Worm (Caenorhabditis elegans) whole organism, L3 larva: ENCODE measurements around the gene ZK829.1.

Experiments
- R02D3.7 ChIP-seq: fragments of 150-350 bp; optimal IDR thresholded peaks from 2 replicates; lab custom pipeline; 2014; ENCODE audit warnings: missing biosample characterization, missing genetic modification characterization
- aly-2 ChIP-seq: fragments of 150-350 bp; optimal IDR thresholded peaks from 2 replicates; lab custom pipeline; 2014; ENCODE audit warnings: missing biosample characterization, missing genetic modification characterization
- ama-1 ChIP-seq: fragments of 150-350 bp; optimal IDR thresholded peaks from 2 replicates; lab custom pipeline; 2018
- ceh-28 ChIP-seq: fragments of 150-350 bp; optimal IDR thresholded peaks from 2 replicates; lab custom pipeline; 2014; ENCODE audit warnings: missing biosample characterization, missing genetic modification reagents, missing genetic modification characterization
- ceh-82 ChIP-seq: fragments of 150-350 bp; optimal IDR thresholded peaks from 2 replicates; lab custom pipeline; 2014; ENCODE audit warnings: missing biosample characterization, missing genetic modification characterization
- ceh-9 ChIP-seq: sonication (generic microtip); optimal IDR thresholded peaks from 2 replicates; lab custom pipeline; 2018; ENCODE audit warnings: missing biosample characterization, missing genetic modification characterization
- daf-12 ChIP-seq: fragments of 150-350 bp; optimal IDR thresholded peaks from 2 replicates; lab custom pipeline; 2014; ENCODE audit warnings: missing biosample characterization, missing genetic modification reagents, missing genetic modification characterization
- egl-27 ChIP-seq: sonication (generic microtip); optimal IDR thresholded peaks from 4 replicates; lab custom pipeline; 2017; ENCODE audit warnings: missing biosample characterization, missing genetic modification reagents, missing genetic modification characterization
- egl-5 ChIP-seq: fragments of 150-350 bp; optimal IDR thresholded peaks from 2 replicates; lab custom pipeline; 2017; ENCODE audit warnings: missing biosample characterization, missing genetic modification reagents, missing genetic modification characterization, inconsistent platforms
- elt-2 ChIP-seq: sonication (generic microtip); optimal IDR thresholded peaks from 2 replicates; lab custom pipeline; 2016; ENCODE audit warnings: missing genetic modification reagents, mild to moderate bottlenecking, missing genetic modification characterization, missing compliant biosample characterization
- eor-1 ChIP-seq, 2 experiments: fragments of 150-350 bp; optimal IDR thresholded peaks; 2 replicates each; lab custom pipeline; 2014 to 2018; ENCODE audit warnings: missing biosample characterization in 2 of 2, missing genetic modification characterization in 2 of 2
- hmg-11 ChIP-seq: sonication (generic microtip); optimal IDR thresholded peaks from 2 replicates; lab custom pipeline; 2016; ENCODE audit warnings: missing genetic modification characterization, missing compliant biosample characterization
- jun-1 ChIP-seq: fragments of 150-350 bp; optimal IDR thresholded peaks from 2 replicates; lab custom pipeline; 2014; ENCODE audit warnings: missing biosample characterization, missing genetic modification reagents, missing genetic modification characterization
- lsy-12 ChIP-seq: sonication (generic microtip); optimal IDR thresholded peaks from 2 replicates; lab custom pipeline; 2016; ENCODE audit warnings: mild to moderate bottlenecking, missing genetic modification characterization, missing compliant biosample characterization
- mdl-1 ChIP-seq: fragments of 150-350 bp; optimal IDR thresholded peaks from 2 replicates; lab custom pipeline; 2014; ENCODE audit warnings: missing biosample characterization, missing genetic modification characterization
- nfya-1 ChIP-seq: sonication (generic microtip); optimal IDR thresholded peaks from 2 replicates; lab custom pipeline; 2017; ENCODE audit warnings: missing genetic modification characterization, mild to moderate bottlenecking, missing compliant biosample characterization, antibody characterized with exemption, moderate library complexity; ENCODE audit not compliant: insufficient read depth
- nhr-11 ChIP-seq: fragments of 150-350 bp; optimal IDR thresholded peaks from 2 replicates; lab custom pipeline; 2014; ENCODE audit warnings: missing biosample characterization, missing genetic modification characterization
- nhr-12 ChIP-seq: fragments of 150-350 bp; optimal IDR thresholded peaks from 2 replicates; lab custom pipeline; 2014; ENCODE audit warnings: missing biosample characterization, missing genetic modification characterization
- nhr-23 ChIP-seq: fragments of 150-350 bp; optimal IDR thresholded peaks from 2 replicates; lab custom pipeline; 2014; ENCODE audit warnings: missing biosample characterization, missing genetic modification reagents, missing genetic modification characterization
- nhr-237 ChIP-seq: fragments of 150-350 bp; optimal IDR thresholded peaks from 2 replicates; lab custom pipeline; 2014; ENCODE audit warnings: missing biosample characterization, missing genetic modification characterization
- nhr-28 ChIP-seq: fragments of 150-350 bp; optimal IDR thresholded peaks from 2 replicates; lab custom pipeline; 2014; ENCODE audit warnings: missing biosample characterization, missing genetic modification characterization
- nhr-43 ChIP-seq: sonication (generic microtip); optimal IDR thresholded peaks from 2 replicates; lab custom pipeline; 2016; ENCODE audit warnings: mild to moderate bottlenecking, missing genetic modification characterization, missing compliant biosample characterization; ENCODE audit not compliant: poor library complexity, severe bottlenecking
- nhr-67 ChIP-seq: fragments of 150-350 bp; optimal IDR thresholded peaks from 2 replicates; lab custom pipeline; 2014; ENCODE audit warnings: missing biosample characterization, missing genetic modification characterization
- nhr-76 ChIP-seq: fragments of 150-350 bp; sonication (generic microtip); optimal IDR thresholded peaks from 5 replicates; lab custom pipeline; 2014; ENCODE audit warnings: missing biosample characterization, missing genetic modification characterization
- pha-4 ChIP-seq: fragments of 150-350 bp; optimal IDR thresholded peaks from 2 replicates; lab custom pipeline; 2014; ENCODE audit warnings: missing biosample characterization, missing genetic modification reagents, missing genetic modification characterization
- pqm-1 ChIP-seq: fragments of 150-350 bp; optimal IDR thresholded peaks from 2 replicates; lab custom pipeline; 2017; ENCODE audit warnings: missing biosample characterization, missing genetic modification characterization, inconsistent platforms
- sea-2 ChIP-seq: fragments of 150-350 bp; sonication (generic microtip); optimal IDR thresholded peaks from 4 replicates; lab custom pipeline; 2014; ENCODE audit warnings: missing biosample characterization, missing genetic modification reagents, missing genetic modification characterization
- snpc-4 ChIP-seq: fragments of 150-350 bp; optimal IDR thresholded peaks from 2 replicates; lab custom pipeline; 2014; ENCODE audit warnings: missing biosample characterization, missing genetic modification characterization
- unc-39 ChIP-seq: sonication (generic microtip); optimal IDR thresholded peaks from 4 replicates; lab custom pipeline; 2017; ENCODE audit warnings: missing biosample characterization, missing genetic modification characterization
- unc-62 ChIP-seq: fragments of 150-350 bp; sonication (generic microtip); optimal IDR thresholded peaks from 4 replicates; lab custom pipeline; 2014; ENCODE audit warnings: missing biosample characterization, missing genetic modification reagents, missing genetic modification characterization
- ztf-11 ChIP-seq: fragments of 150-350 bp; optimal IDR thresholded peaks from 2 replicates; lab custom pipeline; 2014; ENCODE audit warnings: missing biosample characterization, missing genetic modification characterization
- ztf-4 ChIP-seq: fragments of 150-350 bp; optimal IDR thresholded peaks from 2 replicates; lab custom pipeline; 2014; ENCODE audit warnings: missing biosample characterization, missing genetic modification characterization

ZK829.1 gene

ce11 chrIV:11915768-11916453 lies 26.3 kb downstream of the ZK829.1 start, which contains the start of gene ZK822.9:
Gene ZK822.9 (plus strand): TSS chrIV:11915947.
- TF ChIP-seq elt-2 (peak; percentile 69), egl-27 (tag; lab: Kevin White, UChicago) (peak; percentile 12), snpc-4 (no peak), ama-1 (lab: Kevin White, UChicago) (peak; percentile 42), pqm-1 (tag; lab: Kevin White, UChicago) (peak; percentile 29), nhr-23 (tag; lab: Kevin White, UChicago) (peak; percentile 7), nfya-1 (tag; lab: Kevin White, UChicago) (no peak), nhr-28 (tag; lab: Kevin White, UChicago) (no peak), nhr-43 (no peak), ztf-11 (tag; lab: Kevin White, UChicago) (no peak), pha-4 (peak; percentile 73), unc-62 (GFP tag; lab: Kevin White, UChicago) (no peak)

- no peak for TF ChIP-seq daf-12 (tag; lab: Kevin White, UChicago)
- no peak for TF ChIP-seq nhr-67 (tag; lab: Kevin White, UChicago)
- no peak for TF ChIP-seq sea-2 (GFP tag; lab: Kevin White, UChicago)
- TF ChIP-seq nhr-28 (tag; lab: Kevin White, UChicago) = no peak
- peak; percentile 75 for TF ChIP-seq elt-2
- peak; percentile 38 for TF ChIP-seq ama-1 (lab: Kevin White, UChicago)
- peak; percentile 17 for TF ChIP-seq nfya-1 (tag; lab: Kevin White, UChicago)
- TF ChIP-seq nhr-237 (tag; lab: Kevin White, UChicago) = no peak
- peak; percentile 54 for TF ChIP-seq pqm-1 (tag; lab: Kevin White, UChicago)
- peak; percentile 20 for TF ChIP-seq nhr-43
- peak; percentile 62 for TF ChIP-seq jun-1 (tag; lab: Kevin White, UChicago)
- peak; percentile 37 for TF ChIP-seq nhr-23 (tag; lab: Kevin White, UChicago)
- TF ChIP-seq, all 47 proteins: peak for 7
Measured at ce11 chrIV:11914837-11915737, 27.1 kb downstream of the ZK829.1 start, which contains the start of gene fat-6. Gene fat-6 (minus strand): TSS chrIV:11915687.

ce11 chrIV:11914260-11914836 lies 27.9 kb downstream of the ZK829.1 start:
- no peak for TF ChIP-seq ceh-9 (tag; lab: Kevin White, UChicago)
- no peak for TF ChIP-seq nhr-28 (tag; lab: Kevin White, UChicago)
- TF ChIP-seq lsy-12 = no peak
- no peak for TF ChIP-seq mdl-1 (tag; lab: Kevin White, UChicago)
- TF ChIP-seq ceh-82 = no peak
- no peak for TF ChIP-seq ztf-4
- TF ChIP-seq ama-1 (lab: Kevin White, UChicago) = peak; percentile 31
- TF ChIP-seq unc-39 = no peak
- TF ChIP-seq, all 47 proteins: peak for 1

- TF ChIP-seq aly-2 (tag; lab: Kevin White, UChicago) (peak; percentile 39), pqm-1 (tag; lab: Kevin White, UChicago) (peak; percentile 25), nhr-12 (tag; lab: Kevin White, UChicago) (no peak), elt-2 (peak; percentile 44)
Measured at ce11 chrIV:11913295-11913940, 28.8 kb downstream of the ZK829.1 start.

ce11 chrIV:11911723-11912122 lies 30.5 kb downstream of the ZK829.1 start, which contains the start of gene VZK822L.2:
Gene VZK822L.2 (plus strand): TSS chrIV:11912023.
- no peak for TF ChIP-seq nhr-28 (tag; lab: Kevin White, UChicago)
- no peak for TF ChIP-seq daf-12 (tag; lab: Kevin White, UChicago)
- TF ChIP-seq ceh-28 = no peak
- no peak for TF ChIP-seq nhr-76 (tag; lab: Kevin White, UChicago)
- TF ChIP-seq egl-27 (tag; lab: Kevin White, UChicago) = no peak
- TF ChIP-seq elt-2 = peak; percentile 43
- TF ChIP-seq pqm-1 (tag; lab: Kevin White, UChicago) = peak; percentile 39
- no peak for TF ChIP-seq eor-1 (tag; optimal IDR thresholded peaks at IDR 0.05; lab: Kevin White, UChicago)
- no peak for TF ChIP-seq pha-4
- no peak for TF ChIP-seq nhr-11
- TF ChIP-seq R02D3.7 (tag; lab: Kevin White, UChicago) = no peak
- no peak for TF ChIP-seq aly-2 (tag; lab: Kevin White, UChicago)
- no peak for TF ChIP-seq hmg-11 (tag; lab: Kevin White, UChicago)
- no peak for TF ChIP-seq unc-62 (GFP tag; lab: Kevin White, UChicago)
- no peak for TF ChIP-seq egl-5 (tag; lab: Kevin White, UChicago)
